Fruit fly (Drosophila melanogaster): ENCODE results near the gene CG17202.

- TF ChIP-seq CG31627 (GFP tag; optimal IDR thresholded peaks at IDR 0.05), result no peak
- TF ChIP-seq ss (GFP tag; optimal IDR thresholded peaks at IDR 0.05), result no peak
Measured at dm6 chr3R:12441008-12441606, 18.5 kb downstream of the CG17202 start.

Measured in whole organism, prepupa.